Fruit fly (Drosophila melanogaster) whole organism, embryonic: ENCODE results near the gene CG16789.
A peak's percentile ranks its signal among the peaks of the same experiment; 100 is the strongest.

Experiments
- Atf-2 ChIP-seq: fragments of 200-800 bp; sonication (Bioruptor generic); optimal IDR thresholded peaks from 2 replicates; lab custom pipeline; 2016; ENCODE audit warnings: missing biosample characterization, missing genetic modification characterization
- Atf3 ChIP-seq: fragments of 200-800 bp; sonication (Bioruptor generic); optimal IDR thresholded peaks from 3 replicates; lab custom pipeline; 2016; ENCODE audit warnings: missing biosample characterization, missing genetic modification characterization
- Awh ChIP-seq: fragments of 200-800 bp; sonication (Bioruptor generic); IDR thresholded peaks from 2 replicates; pipeline ENCODE4, ENCODE4 v1.3.6; 2022; ENCODE audit warnings: missing biosample characterization, missing genetic modification characterization
- CG11723 ChIP-seq: fragments of 200-800 bp; sonication (Bioruptor generic); optimal IDR thresholded peaks from 2 replicates; lab custom pipeline; 2017; ENCODE audit warnings: missing biosample characterization, mild to moderate bottlenecking, missing genetic modification characterization
- CG12744 ChIP-seq: fragments of 200-800 bp; sonication (Bioruptor generic); optimal IDR thresholded peaks from 2 replicates; lab custom pipeline; 2016; ENCODE audit warnings: missing biosample characterization, missing genetic modification characterization
- CG13287 ChIP-seq: fragments of 200-800 bp; sonication (Bioruptor generic); IDR thresholded peaks from 2 replicates; pipeline ENCODE4 v1.3.6; 2022; ENCODE audit warnings: missing biosample characterization, missing genetic modification characterization; ENCODE audit not compliant: partially characterized antibody
- CG17568 ChIP-seq: fragments of 200-800 bp; sonication (Bioruptor generic); optimal IDR thresholded peaks from 2 replicates; lab custom pipeline; 2018; ENCODE audit warnings: missing biosample characterization, mild to moderate bottlenecking, missing genetic modification characterization, moderate library complexity
- CG30020 ChIP-seq: fragments of 200-800 bp; optimal IDR thresholded peaks from 2 replicates; lab custom pipeline; 2019; ENCODE audit warnings: missing biosample characterization, mild to moderate bottlenecking, missing genetic modification characterization, moderate library complexity
- CG32772 ChIP-seq: fragments of 200-800 bp; sonication (Bioruptor generic); IDR thresholded peaks from 2 replicates; pipeline ENCODE4 v1.3.6; 2022; ENCODE audit warnings: missing biosample characterization, missing genetic modification characterization
- CG7271 ChIP-seq: fragments of 200-800 bp; sonication (Bioruptor generic); optimal IDR thresholded peaks from 2 replicates; lab custom pipeline; 2018; ENCODE audit warnings: missing biosample characterization, mild to moderate bottlenecking, missing genetic modification characterization, moderate library complexity
- CG7786 ChIP-seq: fragments of 200-800 bp; sonication (Bioruptor generic); optimal IDR thresholded peaks from 2 replicates; lab custom pipeline; 2016; ENCODE audit warnings: missing biosample characterization, missing genetic modification characterization
- CG8290 ChIP-seq, 3 experiments: fragments of 200-800 bp; sonication (Bioruptor generic); optimal IDR thresholded peaks; 2 replicates each; lab custom pipeline; 2016 to 2019; ENCODE audit warnings: missing biosample characterization in 3 of 3, missing genetic modification characterization in 3 of 3, mild to moderate bottlenecking in 2 of 3, moderate library complexity in 1 of 3
- CG8924 ChIP-seq: fragments of 200-800 bp; optimal IDR thresholded peaks from 3 replicates; lab custom pipeline; 2019; ENCODE audit warnings: missing biosample characterization, mild to moderate bottlenecking, missing genetic modification characterization, moderate library complexity
- CG9797 ChIP-seq: fragments of 200-800 bp; sonication (Bioruptor generic); optimal IDR thresholded peaks from 3 replicates; lab custom pipeline; 2018; ENCODE audit warnings: missing biosample characterization, mild to moderate bottlenecking, missing genetic modification characterization
- CG9876 ChIP-seq: fragments of 200-800 bp; sonication (Bioruptor generic); optimal IDR thresholded peaks from 2 replicates; lab custom pipeline; 2016; ENCODE audit warnings: missing biosample characterization, missing genetic modification characterization
- D19A ChIP-seq: fragments of 200-800 bp; optimal IDR thresholded peaks from 3 replicates; lab custom pipeline; 2019; ENCODE audit warnings: missing biosample characterization, mild to moderate bottlenecking, missing genetic modification characterization, moderate library complexity
- Eip74EF ChIP-seq, 2 experiments: fragments of 200-800 bp in 1 of 2; fragments of >200 bp in 1 of 2; sonication (Bioruptor generic) in 1 of 2; optimal IDR thresholded peaks; 2 replicates each; lab custom pipeline; 2017 to 2019; ENCODE audit warnings: missing biosample characterization in 2 of 2, missing genetic modification characterization in 2 of 2, mild to moderate bottlenecking in 1 of 2, moderate library complexity in 1 of 2
- Fer2 ChIP-seq: fragments of 200-800 bp; sonication (Bioruptor generic); optimal IDR thresholded peaks from 2 replicates; lab custom pipeline; 2018; ENCODE audit warnings: missing biosample characterization, mild to moderate bottlenecking, missing genetic modification characterization, moderate library complexity
- HmgZ ChIP-seq: fragments of 200-800 bp; sonication (Bioruptor generic); optimal IDR thresholded peaks from 2 replicates; lab custom pipeline; 2018; ENCODE audit warnings: missing biosample characterization, mild to moderate bottlenecking, missing genetic modification characterization
- Lhr ChIP-seq: fragments of 200-800 bp; sonication (Bioruptor generic); optimal IDR thresholded peaks from 3 replicates; lab custom pipeline; 2017; ENCODE audit warnings: mild to moderate bottlenecking, missing biosample characterization, missing genetic modification reagents, missing genetic modification characterization
- NFAT ChIP-seq: fragments of 200-800 bp; sonication (Bioruptor generic); IDR thresholded peaks from 2 replicates; pipeline ENCODE4 v1.3.6; 2022; ENCODE audit warnings: missing biosample characterization, missing genetic modification characterization
- Nf-YB ChIP-seq: fragments of 200-800 bp; sonication (Bioruptor generic); optimal IDR thresholded peaks from 3 replicates; lab custom pipeline; 2019; ENCODE audit warnings: missing biosample characterization, mild to moderate bottlenecking, missing genetic modification characterization, moderate library complexity
- Nf-YC ChIP-seq: fragments of 200-800 bp; optimal IDR thresholded peaks from 3 replicates; lab custom pipeline; 2019; ENCODE audit warnings: missing biosample characterization, mild to moderate bottlenecking, missing genetic modification characterization, moderate library complexity
- Oli ChIP-seq: fragments of 200-800 bp; sonication (Bioruptor generic); optimal IDR thresholded peaks from 2 replicates; lab custom pipeline; 2018; ENCODE audit warnings: missing biosample characterization, mild to moderate bottlenecking, missing genetic modification characterization, moderate library complexity
- Sry-β ChIP-seq: fragments of 200-800 bp; sonication (Bioruptor generic); optimal IDR thresholded peaks from 2 replicates; lab custom pipeline; 2018; ENCODE audit warnings: missing biosample characterization, mild to moderate bottlenecking, missing genetic modification characterization, moderate library complexity
- Tbp ChIP-seq: fragments of >200 bp; optimal IDR thresholded peaks from 2 replicates; lab custom pipeline; 2018; ENCODE audit warnings: missing biosample characterization, missing genetic modification characterization
- Trl ChIP-seq, 3 experiments: fragments of >200 bp in 2 of 3; fragments of 200-800 bp in 1 of 3; sonication (Bioruptor generic) in 1 of 3; optimal IDR thresholded peaks; 2 replicates in 1 of 3; 3 replicates in 2 of 3; lab custom pipeline; 2016 to 2017; ENCODE audit warnings: missing biosample characterization in 1 of 3, missing genetic modification characterization in 1 of 3
- amos ChIP-seq: fragments of 200-800 bp; sonication (Bioruptor generic); IDR thresholded peaks from 2 replicates; pipeline ENCODE4 v1.3.6; 2022; ENCODE audit warnings: missing biosample characterization, missing genetic modification characterization; ENCODE audit not compliant: partially characterized antibody
- crp ChIP-seq, 2 experiments: fragments of 200-800 bp; sonication (Bioruptor generic); optimal IDR thresholded peaks; 2 replicates in 1 of 2; 3 replicates in 1 of 2; lab custom pipeline; 2017; ENCODE audit warnings: missing biosample characterization in 2 of 2, missing genetic modification characterization in 2 of 2, mild to moderate bottlenecking in 1 of 2, moderate library complexity in 1 of 2
- ham ChIP-seq: fragments of 200-800 bp; sonication (Bioruptor generic); IDR thresholded peaks from 2 replicates; pipeline ENCODE4 v1.3.6; 2022; ENCODE audit warnings: missing biosample characterization, missing genetic modification characterization
- hkb ChIP-seq, 2 experiments: fragments of 200-800 bp in 1 of 2; fragments of >200 bp in 1 of 2; sonication (Bioruptor generic) in 1 of 2; IDR thresholded peaks in 1 of 2; optimal IDR thresholded peaks in 1 of 2; 2 replicates each; pipeline versions ENCODE4 v1.3.6 to Lab custom; 2017 to 2022; ENCODE audit warnings: missing biosample characterization in 1 of 2, missing genetic modification characterization in 1 of 2
- jumu ChIP-seq: fragments of 200-800 bp; sonication (Bioruptor generic); optimal IDR thresholded peaks from 3 replicates; lab custom pipeline; 2016; ENCODE audit warnings: missing biosample characterization, missing genetic modification characterization
- ken ChIP-seq: fragments of 200-800 bp; sonication (Bioruptor generic); IDR thresholded peaks from 3 replicates; pipeline ENCODE4 v1.3.6; 2022; ENCODE audit warnings: missing biosample characterization, missing genetic modification characterization
- klu ChIP-seq: fragments of 200-800 bp; sonication (Bioruptor generic); IDR thresholded peaks from 2 replicates; pipeline ENCODE4 v1.3.6; 2022; ENCODE audit warnings: missing biosample characterization, missing genetic modification characterization
- lbe ChIP-seq: fragments of 200-800 bp; sonication (Bioruptor generic); optimal IDR thresholded peaks from 2 replicates; lab custom pipeline; 2016; ENCODE audit warnings: missing biosample characterization, mild to moderate bottlenecking, missing genetic modification characterization
- mirr ChIP-seq: fragments of 200-800 bp; sonication (Bioruptor generic); optimal IDR thresholded peaks from 3 replicates; lab custom pipeline; 2018; ENCODE audit warnings: missing biosample characterization, mild to moderate bottlenecking, missing genetic modification characterization
- phol ChIP-seq: fragments of 200-800 bp; sonication (Bioruptor generic); optimal IDR thresholded peaks from 3 replicates; lab custom pipeline; 2018; ENCODE audit warnings: missing biosample characterization, mild to moderate bottlenecking, missing genetic modification characterization, moderate library complexity
- prd ChIP-seq, 3 experiments: fragments of >200 bp in 2 of 3; fragments of 200-800 bp in 1 of 3; sonication (Bioruptor generic) in 1 of 3; optimal IDR thresholded peaks in 2 of 3; IDR thresholded peaks in 1 of 3; 2 replicates in 2 of 3; 3 replicates in 1 of 3; pipeline versions ENCODE4 v1.3.6 to Lab custom; 2017 to 2022; ENCODE audit warnings: missing biosample characterization in 1 of 3, missing genetic modification characterization in 1 of 3
- row ChIP-seq: fragments of 200-800 bp; sonication (Bioruptor generic); IDR thresholded peaks from 3 replicates; pipeline ENCODE4 v1.3.6; 2022; ENCODE audit warnings: missing biosample characterization, missing genetic modification characterization
- sd ChIP-seq: fragments of 200-800 bp; sonication (Bioruptor generic); optimal IDR thresholded peaks from 3 replicates; lab custom pipeline; 2018; ENCODE audit warnings: missing biosample characterization, mild to moderate bottlenecking, missing genetic modification characterization, moderate library complexity
- sisA ChIP-seq: fragments of 200-800 bp; sonication (Bioruptor generic); IDR thresholded peaks from 2 replicates; pipeline ENCODE4 v1.3.6; 2022; ENCODE audit warnings: missing biosample characterization, missing genetic modification characterization
- tgo ChIP-seq: fragments of 200-800 bp; sonication (Bioruptor generic); IDR thresholded peaks from 3 replicates; pipeline ENCODE4 v1.3.6; 2022; ENCODE audit warnings: missing biosample characterization, missing genetic modification characterization
- tin ChIP-seq: fragments of 200-800 bp; sonication (Bioruptor generic); optimal IDR thresholded peaks from 3 replicates; lab custom pipeline; 2016; ENCODE audit warnings: missing biosample characterization, missing genetic modification characterization
- toy ChIP-seq: fragments of 200-800 bp; sonication (Bioruptor generic); IDR thresholded peaks from 2 replicates; pipeline ENCODE4 v1.3.6; 2022; ENCODE audit warnings: missing biosample characterization, missing genetic modification characterization
- trh ChIP-seq: fragments of 200-800 bp; sonication (Bioruptor generic); optimal IDR thresholded peaks from 2 replicates; lab custom pipeline; 2016; ENCODE audit warnings: missing biosample characterization, missing genetic modification characterization
- wek ChIP-seq: fragments of 200-800 bp; sonication (Bioruptor generic); optimal IDR thresholded peaks from 3 replicates; lab custom pipeline; 2018; ENCODE audit warnings: missing biosample characterization, mild to moderate bottlenecking, missing genetic modification characterization, moderate library complexity
- zfh2 ChIP-seq: fragments of 200-800 bp; sonication (Bioruptor generic); optimal IDR thresholded peaks from 2 replicates; lab custom pipeline; 2016; ENCODE audit warnings: missing biosample characterization, missing genetic modification characterization

CG16789 gene

DNA sequence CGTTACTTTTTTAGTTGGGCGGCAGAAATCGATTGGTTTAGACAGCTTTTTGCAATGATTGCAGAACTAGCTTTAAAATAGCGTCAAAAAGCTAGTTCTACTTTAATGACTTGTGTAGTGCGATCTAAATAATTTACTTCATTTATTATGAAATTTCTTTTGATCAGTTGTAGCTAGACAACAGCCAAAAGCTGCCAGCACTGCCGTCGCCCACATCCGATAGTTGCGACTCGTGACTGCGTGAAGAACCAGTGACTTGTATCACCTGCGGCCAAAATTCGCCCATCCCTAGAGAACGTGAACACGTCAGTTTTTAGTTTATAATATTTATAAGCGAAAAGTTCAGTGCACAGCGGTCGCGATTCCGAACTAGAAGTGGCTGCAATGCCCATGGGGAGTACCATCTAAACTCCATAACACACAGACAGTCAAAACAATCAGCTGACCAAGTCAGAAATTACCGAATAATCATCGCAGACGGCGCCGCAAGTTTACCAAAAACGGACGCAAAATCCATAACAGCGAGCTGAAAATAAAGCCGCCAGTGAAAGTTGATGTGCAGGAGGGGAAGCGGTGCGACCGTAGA lies 20.8 kb downstream of the CG16789 start, which contains the start of gene P58IPK (continued):
- TF ChIP-seq D19A (tag; lab: Kevin White, UChicago), result no peak
- TF ChIP-seq CG9876 (GFP tag; lab: Kevin White, UChicago), result peak; percentile 57
- peak; percentile 78 for TF ChIP-seq ken (GFP tag; lab: Robert Waterston, UW)
- no peak for TF ChIP-seq toy (GFP tag; lab: Robert Waterston, UW)
- TF ChIP-seq CG8924, result peak; percentile 60
- peak; percentile 80 for TF ChIP-seq zfh2
- TF ChIP-seq Fer2 (tag; lab: Kevin White, UChicago), result no peak
- peak; percentile 93 for TF ChIP-seq row (GFP tag; lab: Robert Waterston, UW)
- peak; percentile 41 for TF ChIP-seq lbe (GFP tag; lab: Kevin White, UChicago)
- TF ChIP-seq crp (GFP tag; optimal IDR thresholded peaks at IDR 0.05; lab: Kevin White, UChicago), result peak in 1 of 2 experiments; percentile 52
- TF ChIP-seq HmgZ (tag; lab: Kevin White, UChicago), result peak; percentile 91
- peak; percentile 97 for TF ChIP-seq CG13287 (GFP tag; lab: Robert Waterston, UW)
- TF ChIP-seq CG32772, result 0 out of 2 replicates have a peak, but pooled peaks have one; percentile 13
- TF ChIP-seq mirr (GFP tag; lab: Kevin White, UChicago), result peak; percentile 0
- TF ChIP-seq prd (optimal IDR thresholded peaks at IDR 0.05; lab: Kevin White, UChicago), result no peak
- TF ChIP-seq prd (GFP tag; IDR thresholded peaks at IDR 0.05; lab: Robert Waterston, UW), result peak; percentile 73
- TF ChIP-seq Awh (GFP tag; lab: Robert Waterston, UW), result no peak
- TF ChIP-seq hkb (optimal IDR thresholded peaks at IDR 0.05; lab: Kevin White, UChicago), result no peak
- peak; percentile 49; the same call in 1 of the 2 replicates for TF ChIP-seq hkb (GFP tag; IDR thresholded peaks at IDR 0.05; lab: Robert Waterston, UW)
- TF ChIP-seq Atf-2 (GFP tag; lab: Kevin White, UChicago), result peak; percentile 56
- peak; percentile 52 for TF ChIP-seq CG30020
- TF ChIP-seq Nf-YC (tag; lab: Kevin White, UChicago), result peak; percentile 41
- peak; percentile 68 for TF ChIP-seq Atf3 (GFP tag; lab: Kevin White, UChicago)
- peak; percentile 49 for TF ChIP-seq CG9797 (GFP tag; lab: Kevin White, UChicago)
- peak; percentile 72 for TF ChIP-seq CG12744 (GFP tag; lab: Kevin White, UChicago)
- no peak for TF ChIP-seq ham (GFP tag; lab: Robert Waterston, UW)
- TF ChIP-seq CG7786 (GFP tag; lab: Kevin White, UChicago), result peak; percentile 76
- TF ChIP-seq sisA (GFP tag; lab: Robert Waterston, UW), result peak; percentile 64
- peak; percentile 52 for TF ChIP-seq tgo (GFP tag; lab: Robert Waterston, UW)
- peak; percentile 37 for TF ChIP-seq CG11723 (GFP tag; lab: Kevin White, UChicago)
- TF ChIP-seq CG7271 (tag; lab: Kevin White, UChicago), result no peak
- peak; percentile 97 for TF ChIP-seq amos
- TF ChIP-seq CG8290 (GFP tag; optimal IDR thresholded peaks at IDR 0.05; lab: Kevin White, UChicago), result peak; percentile 40
- TF ChIP-seq CG8290 (tag; optimal IDR thresholded peaks at IDR 0.05; lab: Kevin White, UChicago), result peak in 1 of 2 experiments; percentile 87
- TF ChIP-seq klu, result peak; percentile 63; the same call in 1 of the 2 replicates
- TF ChIP-seq phol (tag; lab: Kevin White, UChicago), result peak; percentile 66
- TF ChIP-seq Tbp (GFP tag; lab: Kevin White, UChicago), result no peak
- peak; percentile 72 for TF ChIP-seq NFAT (GFP tag; lab: Robert Waterston, UW)
- no peak for TF ChIP-seq wek (GFP tag; lab: Kevin White, UChicago)
- TF ChIP-seq Eip74EF (GFP tag; optimal IDR thresholded peaks at IDR 0.05; lab: Kevin White, UChicago), result peak in 1 of 2 experiments; percentile 11
- TF ChIP-seq CG17568, result no peak
- peak; percentile 0 for TF ChIP-seq Oli
- TF ChIP-seq trh, result no peak
- no peak for TF ChIP-seq sd
- TF ChIP-seq Trl (optimal IDR thresholded peaks at IDR 0.05; lab: Kevin White, UChicago), result no peak
- TF ChIP-seq Trl (GFP tag; optimal IDR thresholded peaks at IDR 0.05; lab: Kevin White, UChicago), result peak; percentile 70
- TF ChIP-seq Lhr, result peak; percentile 65
- peak; percentile 69 for TF ChIP-seq tin (GFP tag; lab: Kevin White, UChicago)
- peak; percentile 98 for TF ChIP-seq Sry-β (GFP tag; lab: Kevin White, UChicago)
- peak; percentile 76 for TF ChIP-seq jumu (GFP tag; lab: Kevin White, UChicago)
- TF ChIP-seq Nf-YB (GFP tag; lab: Kevin White, UChicago), result peak; percentile 27
